Fruit fly (Drosophila melanogaster): ENCODE data around the gene Fancm.

Gene Fancm

DNA sequence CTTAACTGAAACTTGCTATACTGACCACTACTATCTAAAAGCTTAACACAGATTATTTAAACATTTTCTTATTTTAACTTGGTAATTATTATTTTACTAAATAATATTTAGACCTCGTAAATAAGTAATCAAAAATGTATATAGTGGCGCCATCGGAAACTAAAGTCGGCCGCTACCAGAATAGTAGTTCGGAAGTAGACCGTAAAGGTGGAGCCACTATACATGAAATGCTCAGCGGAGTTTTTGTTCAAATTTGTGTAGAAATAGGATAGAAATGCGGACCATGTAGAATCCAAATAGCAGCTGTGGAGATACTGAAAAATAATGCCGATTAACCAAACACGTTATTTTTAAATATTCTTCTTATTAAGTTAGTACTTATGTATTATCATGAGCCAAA lies 38.1 kb downstream of the Fancm start (continued):
- peak; percentile 97 for TF ChIP-seq sisA (GFP tag; IDR thresholded peaks at IDR 0.05)
- TF ChIP-seq CG12104 (GFP tag; optimal IDR thresholded peaks at IDR 0.05), result peak; percentile 98
- peak; percentile 99 for TF ChIP-seq CG3726 (GFP tag; IDR thresholded peaks at IDR 0.05)
- peak; percentile 95 for TF ChIP-seq dm (GFP tag; optimal IDR thresholded peaks at IDR 0.05)
- peak; percentile 94 for TF ChIP-seq CG4282 (GFP tag; optimal IDR thresholded peaks at IDR 0.05)
- peak; percentile 89 for TF ChIP-seq Spps (tag; optimal IDR thresholded peaks at IDR 0.05)
- peak; percentile 95 for TF ChIP-seq CG17802 (tag; optimal IDR thresholded peaks at IDR 0.05)
- peak; percentile 98 for TF ChIP-seq Usf (GFP tag; optimal IDR thresholded peaks at IDR 0.05)
- peak; percentile 99 for TF ChIP-seq trh (GFP tag; optimal IDR thresholded peaks at IDR 0.05)
- TF ChIP-seq Bgb (GFP tag; IDR thresholded peaks at IDR 0.05; ENCODE audit: partially characterized antibody), result 0 out of 2 replicates have a peak, but pooled peaks have one; percentile 4
- TF ChIP-seq zfh2 (GFP tag; optimal IDR thresholded peaks at IDR 0.05), result peak; percentile 96
- TF ChIP-seq NK7.1 (GFP tag; optimal IDR thresholded peaks at IDR 0.05), result peak; percentile 97
- peak; percentile 98 for TF ChIP-seq repo (GFP tag; optimal IDR thresholded peaks at IDR 0.05)
- TF ChIP-seq mirr (GFP tag; optimal IDR thresholded peaks at IDR 0.05), result peak; percentile 99
- TF ChIP-seq chif (GFP tag; optimal IDR thresholded peaks at IDR 0.05), result peak; percentile 99
- peak; percentile 98 for TF ChIP-seq CG16863 (GFP tag; optimal IDR thresholded peaks at IDR 0.05)
- TF ChIP-seq CG4854 (GFP tag; optimal IDR thresholded peaks at IDR 0.05), result peak; percentile 98
- TF ChIP-seq br (optimal IDR thresholded peaks at IDR 0.05), result no peak
- TF ChIP-seq gro (GFP tag; optimal IDR thresholded peaks at IDR 0.05), result peak; percentile 95
- no peak for TF ChIP-seq zen2 (GFP tag; IDR thresholded peaks at IDR 0.05; ENCODE audit: partially characterized antibody)
- peak in 1 of 2 experiments; percentile 73 for TF ChIP-seq Eip74EF (GFP tag; optimal IDR thresholded peaks at IDR 0.05)
- TF ChIP-seq CG10979 (tag; optimal IDR thresholded peaks at IDR 0.05), result peak; percentile 94
- peak; percentile 95 for TF ChIP-seq psq (GFP tag; optimal IDR thresholded peaks at IDR 0.05)
- peak; percentile 35; the same call in 1 of the 2 replicates for TF ChIP-seq bbx (GFP tag; IDR thresholded peaks at IDR 0.05; ENCODE audit: partially characterized antibody)
- no peak for TF ChIP-seq fru (optimal IDR thresholded peaks at IDR 0.05)
- TF ChIP-seq dimm (GFP tag; IDR thresholded peaks at IDR 0.05), result peak; percentile 97
- TF ChIP-seq lola (GFP tag; optimal IDR thresholded peaks at IDR 0.05), result peak in 1 of 3 experiments; percentile 90
- peak; percentile 97 for TF ChIP-seq pb (GFP tag; optimal IDR thresholded peaks at IDR 0.05)
- peak; percentile 96 for TF ChIP-seq tup (GFP tag; optimal IDR thresholded peaks at IDR 0.05)
- TF ChIP-seq Ssrp (tag; optimal IDR thresholded peaks at IDR 0.05), result peak; percentile 97
- TF ChIP-seq CG4730 (GFP tag; IDR thresholded peaks at IDR 0.05), result peak; percentile 98
- TF ChIP-seq pan (optimal IDR thresholded peaks at IDR 0.05), result no peak
- peak in 1 of 2 experiments; percentile 99 for TF ChIP-seq pan (GFP tag; optimal IDR thresholded peaks at IDR 0.05 in 1 of 2, IDR thresholded peaks at IDR 0.05 in 1 of 2)
- peak; percentile 94 for TF ChIP-seq CG13424 (tag; optimal IDR thresholded peaks at IDR 0.05)
- TF ChIP-seq danr (GFP tag; IDR thresholded peaks at IDR 0.05), result peak; percentile 94
- peak; percentile 94 for TF ChIP-seq rib (GFP tag; IDR thresholded peaks at IDR 0.05)
- peak; percentile 91 for TF ChIP-seq CG4404 (GFP tag; IDR thresholded peaks at IDR 0.05)
- TF ChIP-seq pita (GFP tag; optimal IDR thresholded peaks at IDR 0.05), result peak; percentile 79
- TF ChIP-seq yki (optimal IDR thresholded peaks at IDR 0.05), result no peak
- peak; percentile 96 for TF ChIP-seq odd (GFP tag; optimal IDR thresholded peaks at IDR 0.05)
- TF ChIP-seq CG1647 (GFP tag; optimal IDR thresholded peaks at IDR 0.05), result peak; percentile 98
- TF ChIP-seq TFAM (GFP tag; optimal IDR thresholded peaks at IDR 0.05), result peak; percentile 95
- peak; percentile 96 for TF ChIP-seq CG34376 (GFP tag; optimal IDR thresholded peaks at IDR 0.05)
- peak; percentile 29; the same call in 1 of the 3 replicates for TF ChIP-seq Opbp (GFP tag; IDR thresholded peaks at IDR 0.05; ENCODE audit: partially characterized antibody)
- TF ChIP-seq CG10267 (tag; optimal IDR thresholded peaks at IDR 0.05), result peak; percentile 93
- TF ChIP-seq dmrt11E (tag; optimal IDR thresholded peaks at IDR 0.05), result peak; percentile 97
- peak; percentile 94 for TF ChIP-seq CG2120 (GFP tag; optimal IDR thresholded peaks at IDR 0.05)
- peak; percentile 98 for TF ChIP-seq CG12659 (GFP tag; optimal IDR thresholded peaks at IDR 0.05)
- TF ChIP-seq da (GFP tag; optimal IDR thresholded peaks at IDR 0.05), result peak; percentile 98
- peak; percentile 99 for TF ChIP-seq HHEX (GFP tag; optimal IDR thresholded peaks at IDR 0.05)
- peak; percentile 99 for TF ChIP-seq CG2199 (GFP tag; IDR thresholded peaks at IDR 0.05)

Data from whole organism, embryonic.